Fruit fly (Drosophila melanogaster) whole organism, wandering third instar larva: ENCODE results near the gene CG13113.

ENCODE experiments used
- CrebA ChIP-seq: fragments of 200-800 bp; sonication (Bioruptor generic); optimal IDR thresholded peaks from 2 replicates; lab custom pipeline; 2016; ENCODE audit warnings: missing biosample characterization, mild to moderate bottlenecking, missing genetic modification characterization, borderline replicate concordance
- Dfd ChIP-seq: fragments of >200 bp; optimal IDR thresholded peaks from 2 replicates; lab custom pipeline; 2017; ENCODE audit warnings: missing biosample characterization, missing genetic modification characterization
- Mio ChIP-seq: sonication (Bioruptor generic); optimal IDR thresholded peaks from 2 replicates; lab custom pipeline; 2016; ENCODE audit warnings: missing biosample characterization, missing genetic modification characterization
- Rel ChIP-seq, 2 experiments: fragments of 200-800 bp; sonication (Bioruptor generic) in 1 of 2; optimal IDR thresholded peaks; 2 replicates in 1 of 2; 3 replicates in 1 of 2; lab custom pipeline; 2016 to 2019; ENCODE audit warnings: mild to moderate bottlenecking in 2 of 2, missing biosample characterization in 2 of 2, missing genetic modification characterization in 2 of 2, moderate library complexity in 1 of 2
- Vsx2 ChIP-seq: fragments of 200-300, 225-300 bp; sonication (Bioruptor generic); optimal IDR thresholded peaks from 2 replicates; lab custom pipeline; 2018; ENCODE audit warnings: missing biosample characterization, missing genetic modification characterization; ENCODE audit not compliant: partially characterized antibody
- ey ChIP-seq: fragments of 200-800 bp; sonication (Bioruptor generic); optimal IDR thresholded peaks from 2 replicates; lab custom pipeline; 2016; ENCODE audit warnings: missing biosample characterization, missing genetic modification characterization
- foxo ChIP-seq, 2 experiments: fragments of 200-800 bp; sonication (Bioruptor generic); optimal IDR thresholded peaks; 2 replicates in 1 of 2; 3 replicates in 1 of 2; lab custom pipeline; 2016 to 2017; ENCODE audit warnings: missing biosample characterization in 2 of 2, missing genetic modification characterization in 2 of 2
- fru ChIP-seq: fragments of 200-800 bp; sonication (Bioruptor generic); optimal IDR thresholded peaks from 3 replicates; lab custom pipeline; 2016; ENCODE audit warnings: missing biosample characterization, mild to moderate bottlenecking, missing genetic modification characterization
- h ChIP-seq: fragments of 200-800 bp; sonication (Bioruptor generic); optimal IDR thresholded peaks from 3 replicates; lab custom pipeline; 2016; ENCODE audit warnings: missing biosample characterization, mild to moderate bottlenecking, missing genetic modification characterization
- pan ChIP-seq: fragments of >200 bp; optimal IDR thresholded peaks from 2 replicates; lab custom pipeline; 2017
- woc ChIP-seq: sonication (Bioruptor generic); optimal IDR thresholded peaks from 2 replicates; lab custom pipeline; 2016; ENCODE audit warnings: missing biosample characterization, mild to moderate bottlenecking, missing genetic modification characterization

- TF ChIP-seq Vsx2 (GFP tag; lab: Kevin White, UChicago) (no peak), ey (no peak), CrebA (GFP tag; lab: Kevin White, UChicago) (no peak), Rel (GFP tag; optimal IDR thresholded peaks at IDR 0.05; lab: Kevin White, UChicago) (no peak), Rel (tag; optimal IDR thresholded peaks at IDR 0.05; lab: Kevin White, UChicago) (no peak), pan (lab: Kevin White, UChicago) (no peak), h (GFP tag; lab: Kevin White, UChicago) (no peak), foxo (GFP tag; optimal IDR thresholded peaks at IDR 0.05; lab: Kevin White, UChicago) (no peak), Mio (no peak), fru (no peak), Dfd (GFP tag; lab: Kevin White, UChicago) (no peak), woc (GFP tag; lab: Kevin White, UChicago) (no peak)
Observed at dm6 chr2L:9589176-9589575, 45.2 kb downstream of the CG13113 start, which contains the start of gene CG3841.
